Worm (Caenorhabditis elegans) whole organism, L2 larva: ENCODE measurements around the gene unc-27.

Source experiments
- C34F6.9 ChIP-seq: fragments of 150-350 bp; optimal IDR thresholded peaks from 2 replicates; lab custom pipeline; 2014; ENCODE audit warnings: missing biosample characterization, missing genetic modification characterization
- F13H6.1 ChIP-seq: sonication (generic microtip); optimal IDR thresholded peaks from 2 replicates; lab custom pipeline; 2016; ENCODE audit warnings: missing genetic modification characterization, missing compliant biosample characterization
- R02D3.7 ChIP-seq: fragments of 150-350 bp; optimal IDR thresholded peaks from 2 replicates; lab custom pipeline; 2014; ENCODE audit warnings: missing biosample characterization, missing genetic modification characterization
- Y55F3AM.14 ChIP-seq: fragments of 200-800 bp; sonication (Bioruptor generic); optimal IDR thresholded peaks from 2 replicates; lab custom pipeline; 2018; ENCODE audit warnings: mild to moderate bottlenecking, missing genetic modification characterization, missing compliant biosample characterization
- ZK546.5 ChIP-seq: sonication (generic microtip); optimal IDR thresholded peaks from 2 replicates; lab custom pipeline; 2017; ENCODE audit warnings: missing biosample characterization, missing genetic modification characterization
- alr-1 ChIP-seq: fragments of 150-350 bp; optimal IDR thresholded peaks from 2 replicates; lab custom pipeline; 2014; ENCODE audit warnings: missing biosample characterization, missing genetic modification characterization
- aly-2 ChIP-seq: fragments of 150-350 bp; optimal IDR thresholded peaks from 2 replicates; lab custom pipeline; 2014; ENCODE audit warnings: missing biosample characterization, missing genetic modification characterization
- ama-1 ChIP-seq: fragments of 150-350 bp; optimal IDR thresholded peaks from 2 replicates; lab custom pipeline; 2018; ENCODE audit warnings: inconsistent platforms
- blmp-1 ChIP-seq: sonication (generic microtip); optimal IDR thresholded peaks from 2 replicates; lab custom pipeline; 2017; ENCODE audit warnings: missing genetic modification characterization, mild to moderate bottlenecking, missing compliant biosample characterization, antibody characterized with exemption, moderate library complexity; ENCODE audit not compliant: insufficient read depth
- ceh-16 ChIP-seq: fragments of 150-350 bp; optimal IDR thresholded peaks from 2 replicates; lab custom pipeline; 2014; ENCODE audit warnings: missing biosample characterization, missing genetic modification characterization
- ceh-82 ChIP-seq: fragments of 150-350 bp; optimal IDR thresholded peaks from 2 replicates; lab custom pipeline; 2014; ENCODE audit warnings: missing biosample characterization, missing genetic modification characterization
- crh-2 ChIP-seq: sonication (generic microtip); optimal IDR thresholded peaks from 2 replicates; lab custom pipeline; 2017; ENCODE audit warnings: missing biosample characterization, missing genetic modification characterization
- dmd-4 ChIP-seq: sonication (generic microtip); optimal IDR thresholded peaks from 2 replicates; lab custom pipeline; 2017; ENCODE audit warnings: missing biosample characterization, missing genetic modification characterization
- egl-27 ChIP-seq: sonication (generic microtip); optimal IDR thresholded peaks from 3 replicates; lab custom pipeline; 2017; ENCODE audit warnings: missing biosample characterization, missing genetic modification reagents, missing genetic modification characterization
- elt-1 ChIP-seq: fragments of 150-350 bp; optimal IDR thresholded peaks from 2 replicates; lab custom pipeline; 2014; ENCODE audit warnings: missing biosample characterization, missing genetic modification characterization
- elt-3 ChIP-seq: sonication (generic microtip); optimal IDR thresholded peaks from 2 replicates; lab custom pipeline; 2017; ENCODE audit warnings: missing biosample characterization, missing genetic modification characterization
- fos-1 ChIP-seq: fragments of 150-350 bp; optimal IDR thresholded peaks from 2 replicates; lab custom pipeline; 2014; ENCODE audit warnings: missing biosample characterization, missing genetic modification characterization
- gmeb-1 ChIP-seq: fragments of 150-350 bp; optimal IDR thresholded peaks from 2 replicates; lab custom pipeline; 2014; ENCODE audit warnings: missing biosample characterization, missing genetic modification characterization
- lin-11 ChIP-seq: fragments of 150-350 bp; sonication (generic microtip); optimal IDR thresholded peaks from 2 replicates; lab custom pipeline; 2014; ENCODE audit warnings: missing biosample characterization, missing genetic modification characterization, inconsistent platforms, mixed read lengths
- lin-13 ChIP-seq: fragments of 150-350 bp; optimal IDR thresholded peaks from 2 replicates; lab custom pipeline; 2014; ENCODE audit warnings: missing biosample characterization, missing genetic modification reagents, missing genetic modification characterization
- lin-39 ChIP-seq: fragments of 150-350 bp; optimal IDR thresholded peaks from 2 replicates; lab custom pipeline; 2014; ENCODE audit warnings: missing biosample characterization, missing genetic modification reagents, missing genetic modification characterization
- lsy-2 ChIP-seq, 2 experiments: fragments of 150-350 bp in 1 of 2; sonication (generic microtip) in 1 of 2; optimal IDR thresholded peaks; 2 replicates each; lab custom pipeline; 2014 to 2017; ENCODE audit warnings: missing biosample characterization in 2 of 2, missing genetic modification characterization in 2 of 2
- mab-5 ChIP-seq: fragments of 150-350 bp; optimal IDR thresholded peaks from 2 replicates; lab custom pipeline; 2014; ENCODE audit warnings: missing biosample characterization, missing genetic modification characterization
- mbf-1 ChIP-seq: sonication (generic microtip); optimal IDR thresholded peaks from 2 replicates; lab custom pipeline; 2017; ENCODE audit warnings: missing biosample characterization, missing genetic modification characterization
- mdl-1 ChIP-seq, 2 experiments: fragments of 150-350 bp in 1 of 2; sonication (generic microtip) in 1 of 2; optimal IDR thresholded peaks; 2 replicates each; lab custom pipeline; 2017; ENCODE audit warnings: missing biosample characterization in 2 of 2, missing genetic modification characterization in 2 of 2
- nhr-10 ChIP-seq: sonication (generic microtip); optimal IDR thresholded peaks from 2 replicates; lab custom pipeline; 2017; ENCODE audit warnings: missing biosample characterization, missing genetic modification characterization
- nhr-11 ChIP-seq: fragments of 150-350 bp; optimal IDR thresholded peaks from 2 replicates; lab custom pipeline; 2014; ENCODE audit warnings: missing biosample characterization, missing genetic modification characterization
- nhr-12 ChIP-seq: fragments of 150-350 bp; optimal IDR thresholded peaks from 2 replicates; lab custom pipeline; 2014; ENCODE audit warnings: missing biosample characterization, missing genetic modification characterization
- nhr-129 ChIP-seq: fragments of 150-350 bp; optimal IDR thresholded peaks from 2 replicates; lab custom pipeline; 2014; ENCODE audit warnings: missing biosample characterization, missing genetic modification characterization
- nhr-21 ChIP-seq: fragments of 150-350 bp; optimal IDR thresholded peaks from 2 replicates; lab custom pipeline; 2014; ENCODE audit warnings: missing biosample characterization, missing genetic modification characterization
- nhr-23 ChIP-seq: fragments of 150-350 bp; optimal IDR thresholded peaks from 2 replicates; lab custom pipeline; 2014; ENCODE audit warnings: missing biosample characterization, missing genetic modification reagents, missing genetic modification characterization
- nhr-237 ChIP-seq: fragments of 150-350 bp; optimal IDR thresholded peaks from 2 replicates; lab custom pipeline; 2014; ENCODE audit warnings: missing biosample characterization, missing genetic modification characterization
- nhr-25 ChIP-seq: fragments of 150-350 bp; sonication (generic microtip); optimal IDR thresholded peaks from 3 replicates; lab custom pipeline; 2014; ENCODE audit warnings: missing biosample characterization, missing genetic modification characterization
- nhr-6 ChIP-seq: fragments of 150-350 bp; optimal IDR thresholded peaks from 2 replicates; lab custom pipeline; 2014; ENCODE audit warnings: missing biosample characterization, missing genetic modification characterization
- nhr-77 ChIP-seq: fragments of 150-350 bp; optimal IDR thresholded peaks from 2 replicates; lab custom pipeline; 2014; ENCODE audit warnings: missing biosample characterization, missing genetic modification characterization
- peb-1 ChIP-seq: fragments of 150-350 bp; optimal IDR thresholded peaks from 2 replicates; lab custom pipeline; 2014; ENCODE audit warnings: missing biosample characterization, missing genetic modification characterization
- sem-4 ChIP-seq: fragments of 150-350 bp; optimal IDR thresholded peaks from 2 replicates; lab custom pipeline; 2014; ENCODE audit warnings: missing biosample characterization, missing genetic modification reagents, missing genetic modification characterization
- skn-1 ChIP-seq: sonication (generic microtip); optimal IDR thresholded peaks from 2 replicates; lab custom pipeline; 2017; ENCODE audit warnings: missing biosample characterization, missing genetic modification characterization
- sma-3 ChIP-seq: sonication (generic microtip); optimal IDR thresholded peaks from 2 replicates; lab custom pipeline; 2016; ENCODE audit warnings: missing genetic modification reagents, missing genetic modification characterization, missing compliant biosample characterization
- sma-9 ChIP-seq, 2 experiments: fragments of 150-350 bp in 1 of 2; sonication (generic microtip) in 1 of 2; optimal IDR thresholded peaks; 2 replicates each; lab custom pipeline; 2014 to 2016; ENCODE audit warnings: missing genetic modification characterization in 2 of 2, mild to moderate bottlenecking in 1 of 2, missing biosample characterization in 1 of 2, missing compliant biosample characterization in 1 of 2, missing genetic modification reagents in 1 of 2, moderate library complexity in 1 of 2
- snpc-4 ChIP-seq: fragments of 150-350 bp; optimal IDR thresholded peaks from 2 replicates; lab custom pipeline; 2014; ENCODE audit warnings: missing biosample characterization, missing genetic modification characterization
- unc-39 ChIP-seq: fragments of 150-350 bp; optimal IDR thresholded peaks from 2 replicates; lab custom pipeline; 2014; ENCODE audit warnings: missing biosample characterization, missing genetic modification characterization
- unc-55 ChIP-seq: fragments of 150-350 bp; sonication (generic microtip); optimal IDR thresholded peaks from 3 replicates; lab custom pipeline; 2014; ENCODE audit warnings: missing biosample characterization, missing genetic modification reagents, missing genetic modification characterization
- unc-62 ChIP-seq: fragments of 150-350 bp; optimal IDR thresholded peaks from 2 replicates; lab custom pipeline; 2014; ENCODE audit warnings: missing biosample characterization, missing genetic modification reagents, missing genetic modification characterization
- zag-1 ChIP-seq: fragments of 150-350 bp; optimal IDR thresholded peaks from 2 replicates; lab custom pipeline; 2014; ENCODE audit warnings: missing biosample characterization, missing genetic modification characterization
- ztf-1 ChIP-seq: fragments of 200-800 bp; sonication (Bioruptor generic); conservative IDR thresholded peaks from 2 replicates; pipeline ENCODE4 v1.3.6; 2022; ENCODE audit warnings: missing genetic modification characterization, missing compliant biosample characterization
- ztf-11 ChIP-seq: sonication (generic microtip); optimal IDR thresholded peaks from 2 replicates; lab custom pipeline; 2017; ENCODE audit warnings: missing biosample characterization, missing genetic modification characterization
- ztf-4 ChIP-seq: fragments of 150-350 bp; optimal IDR thresholded peaks from 2 replicates; lab custom pipeline; 2014; ENCODE audit warnings: missing biosample characterization, missing genetic modification characterization

The unc-27 gene

ce11 chrX:8835887-8836348, 46.7 kb downstream of the unc-27 start, which contains the start of gene C28G1.2:
TSS of gene C28G1.2 (plus strand) at chrX:8836016.
- TF ChIP-seq aly-2 (tag; lab: Kevin White, UChicago), result no peak
- TF ChIP-seq gmeb-1 (tag; lab: Kevin White, UChicago), result peak; percentile 80
- peak; percentile 58 for TF ChIP-seq blmp-1 (tag; lab: Kevin White, UChicago)
- TF ChIP-seq peb-1 (tag; lab: Kevin White, UChicago), result peak; percentile 62
- no peak for TF ChIP-seq ama-1 (lab: Kevin White, UChicago)
- no peak for TF ChIP-seq nhr-23 (tag; lab: Kevin White, UChicago)
- TF ChIP-seq lin-13 (GFP tag; lab: Kevin White, UChicago), result peak; percentile 84
- TF ChIP-seq ztf-11 (tag; lab: Kevin White, UChicago), result peak; percentile 29
- TF ChIP-seq mab-5 (tag; lab: Kevin White, UChicago), result peak; percentile 92
- no peak for TF ChIP-seq dmd-4 (tag; lab: Kevin White, UChicago)
- peak; percentile 95 for TF ChIP-seq F13H6.1 (tag; lab: Kevin White, UChicago)
- peak; percentile 90 for TF ChIP-seq nhr-25 (tag; lab: Kevin White, UChicago)
- peak; percentile 92 for TF ChIP-seq nhr-21 (tag; lab: Kevin White, UChicago)
- peak; percentile 81 for TF ChIP-seq Y55F3AM.14 (GFP tag; lab: Kevin White, UChicago)
- no peak for TF ChIP-seq ZK546.5 (tag; lab: Kevin White, UChicago)
- TF ChIP-seq R02D3.7 (tag; lab: Kevin White, UChicago), result no peak
- no peak for TF ChIP-seq alr-1
- TF ChIP-seq nhr-10 (tag; lab: Kevin White, UChicago), result peak; percentile 45
- peak; percentile 38 for TF ChIP-seq nhr-77 (tag; lab: Kevin White, UChicago)
- no peak for TF ChIP-seq skn-1 (tag; lab: Kevin White, UChicago)
- peak; percentile 57 for TF ChIP-seq snpc-4 (tag; lab: Kevin White, UChicago)
- TF ChIP-seq unc-39, result no peak
- TF ChIP-seq lsy-2 (tag; optimal IDR thresholded peaks at IDR 0.05; lab: Kevin White, UChicago), result peak; percentile 84 to 93
- peak; percentile 85 for TF ChIP-seq lin-11 (tag; lab: Kevin White, UChicago)
- TF ChIP-seq nhr-11 (tag; lab: Kevin White, UChicago), result peak; percentile 69
- TF ChIP-seq ztf-4, result peak; percentile 79
- TF ChIP-seq fos-1 (tag; lab: Kevin White, UChicago), result peak; percentile 65
- TF ChIP-seq elt-1 (tag; lab: Kevin White, UChicago), result no peak
- TF ChIP-seq nhr-129, result peak; percentile 97
- TF ChIP-seq nhr-237 (tag; lab: Kevin White, UChicago), result peak; percentile 8
- peak; percentile 94 for TF ChIP-seq egl-27
- TF ChIP-seq elt-3 (tag; lab: Kevin White, UChicago), result no peak
- TF ChIP-seq nhr-6, result peak; percentile 95
- TF ChIP-seq ztf-1 (GFP tag; lab: Robert Waterston, UW), result no peak
- peak; percentile 59 for TF ChIP-seq zag-1 (tag; lab: Kevin White, UChicago)
- TF ChIP-seq sem-4 (tag; lab: Kevin White, UChicago), result peak; percentile 84
- TF ChIP-seq mbf-1 (tag; lab: Kevin White, UChicago), result no peak
- peak; percentile 44 for TF ChIP-seq unc-62 (GFP tag; lab: Kevin White, UChicago)
- peak; percentile 57 for TF ChIP-seq lin-39
- TF ChIP-seq unc-55 (GFP tag; lab: Kevin White, UChicago), result peak; percentile 91
- TF ChIP-seq C34F6.9 (tag; lab: Kevin White, UChicago), result peak; percentile 90
- peak; percentile 28 for TF ChIP-seq ceh-16 (tag; lab: Kevin White, UChicago)
- TF ChIP-seq ceh-82 (tag; lab: Kevin White, UChicago), result peak; percentile 9
- TF ChIP-seq nhr-12 (tag; lab: Kevin White, UChicago), result no peak
- TF ChIP-seq sma-3 (GFP tag; lab: Kevin White, UChicago), result peak; percentile 91
- TF ChIP-seq crh-2 (tag; lab: Kevin White, UChicago), result peak; percentile 95
- peak; percentile 44 to 85 for TF ChIP-seq mdl-1 (tag; optimal IDR thresholded peaks at IDR 0.05; lab: Kevin White, UChicago)
- TF ChIP-seq sma-9 (GFP tag; optimal IDR thresholded peaks at IDR 0.05; lab: Kevin White, UChicago), result peak; percentile 95
- no peak for TF ChIP-seq sma-9 (tag; optimal IDR thresholded peaks at IDR 0.05; lab: Kevin White, UChicago)
- TF ChIP-seq, all 48 proteins: peak for 34
